Fruit fly (Drosophila melanogaster): Measurements from ENCODE around the gene mts.

DNA sequence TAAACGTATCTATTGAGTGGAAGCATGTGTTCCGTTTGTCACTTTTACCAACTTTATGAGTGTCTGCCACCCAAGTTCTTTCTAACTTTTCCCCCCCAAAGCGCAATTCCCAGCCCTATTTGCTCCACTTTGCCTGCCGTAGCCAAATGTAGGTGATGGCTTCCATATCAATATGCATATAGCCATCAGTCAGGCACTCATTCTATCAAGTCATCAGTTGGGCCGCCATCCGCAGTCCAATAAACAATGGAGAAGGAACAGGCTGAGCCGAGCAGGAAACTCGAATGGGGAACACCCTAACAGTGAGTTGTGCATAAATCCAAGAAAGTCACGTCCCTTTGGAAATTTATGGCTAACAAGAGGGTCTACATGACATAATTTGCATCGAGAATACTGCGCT, 19.9 kb upstream of the mts start:
- TF ChIP-seq CG8478 (optimal IDR thresholded peaks at IDR 0.05): no peak
- TF ChIP-seq CTCF (optimal IDR thresholded peaks at IDR 0.05): no peak

All from S2 (cell line).